Worm (Caenorhabditis elegans) whole organism, late embryonic: ENCODE measurements around the gene C02H6.3.

Source experiments
- C38D4.7 ChIP-seq: fragments of 200-800 bp; sonication (Bioruptor generic); optimal IDR thresholded peaks from 2 replicates; lab custom pipeline; 2018; ENCODE audit warnings: mild to moderate bottlenecking, missing genetic modification characterization, moderate library complexity, missing compliant biosample characterization
- F13H6.1 ChIP-seq: sonication (generic microtip); optimal IDR thresholded peaks from 2 replicates; lab custom pipeline; 2016; ENCODE audit warnings: missing genetic modification characterization, missing compliant biosample characterization
- K09A11.1 ChIP-seq: sonication (generic microtip); optimal IDR thresholded peaks from 2 replicates; lab custom pipeline; 2017; ENCODE audit warnings: antibody characterized with exemption, mild to moderate bottlenecking, missing genetic modification characterization, missing compliant biosample characterization; ENCODE audit not compliant: insufficient read depth
- T23F11.4 ChIP-seq: fragments of 200-800 bp; sonication (Bioruptor generic); optimal IDR thresholded peaks from 2 replicates; lab custom pipeline; 2018; ENCODE audit warnings: mild to moderate bottlenecking, missing genetic modification characterization, missing compliant biosample characterization
- ahr-1 ChIP-seq: sonication (generic microtip); optimal IDR thresholded peaks from 2 replicates; lab custom pipeline; 2016; ENCODE audit warnings: missing genetic modification characterization, missing compliant biosample characterization
- ama-1 ChIP-seq: fragments of 150-350 bp; optimal IDR thresholded peaks from 2 replicates; lab custom pipeline; 2014
- ceh-18 ChIP-seq: sonication (generic microtip); optimal IDR thresholded peaks from 2 replicates; lab custom pipeline; 2016; ENCODE audit warnings: missing genetic modification characterization, missing compliant biosample characterization
- ceh-22 ChIP-seq: sonication (generic microtip); optimal IDR thresholded peaks from 2 replicates; lab custom pipeline; 2017; ENCODE audit warnings: missing biosample characterization, missing genetic modification characterization
- ceh-30 ChIP-seq: fragments of 150-350 bp; optimal IDR thresholded peaks from 2 replicates; lab custom pipeline; 2014; ENCODE audit warnings: missing biosample characterization, missing genetic modification characterization
- ceh-31 ChIP-seq: sonication (generic microtip); optimal IDR thresholded peaks from 2 replicates; lab custom pipeline; 2016; ENCODE audit warnings: missing genetic modification characterization, missing compliant biosample characterization
- ceh-45 ChIP-seq: fragments of 200-800 bp; sonication (Bioruptor generic); IDR thresholded peaks from 2 replicates; pipeline ENCODE4 v1.3.6; 2022; ENCODE audit warnings: missing genetic modification reagents, missing genetic modification characterization, missing compliant biosample characterization
- ceh-48 ChIP-seq: sonication (generic microtip); optimal IDR thresholded peaks from 2 replicates; lab custom pipeline; 2016; ENCODE audit warnings: missing genetic modification characterization, inconsistent platforms, missing compliant biosample characterization
- ceh-9 ChIP-seq: sonication (generic microtip); optimal IDR thresholded peaks from 2 replicates; lab custom pipeline; 2016; ENCODE audit warnings: mild to moderate bottlenecking, missing genetic modification characterization, inconsistent platforms, missing compliant biosample characterization
- elt-4 ChIP-seq: sonication (generic microtip); optimal IDR thresholded peaks from 2 replicates; lab custom pipeline; 2016; ENCODE audit warnings: missing genetic modification characterization, missing compliant biosample characterization
- fkh-10 ChIP-seq: fragments of 150-350 bp; optimal IDR thresholded peaks from 2 replicates; lab custom pipeline; 2014; ENCODE audit warnings: missing biosample characterization, missing genetic modification reagents, missing genetic modification characterization
- fkh-6 ChIP-seq: sonication (generic microtip); optimal IDR thresholded peaks from 2 replicates; lab custom pipeline; 2016; ENCODE audit warnings: missing genetic modification characterization, missing compliant biosample characterization
- hlh-13 ChIP-seq: fragments of 200-800 bp; sonication (Bioruptor generic); optimal IDR thresholded peaks from 2 replicates; lab custom pipeline; 2018; ENCODE audit warnings: mild to moderate bottlenecking, missing genetic modification characterization, missing compliant biosample characterization
- hlh-15 ChIP-seq: sonication (generic microtip); optimal IDR thresholded peaks from 2 replicates; lab custom pipeline; 2016; ENCODE audit warnings: missing genetic modification characterization, missing compliant biosample characterization
- hlh-30 ChIP-seq: sonication (generic microtip); optimal IDR thresholded peaks from 2 replicates; lab custom pipeline; 2017; ENCODE audit warnings: antibody characterized with exemption, missing genetic modification characterization, missing compliant biosample characterization; ENCODE audit not compliant: insufficient read depth
- hlh-8 ChIP-seq: sonication (generic microtip); optimal IDR thresholded peaks from 2 replicates; lab custom pipeline; 2016; ENCODE audit warnings: missing genotype, missing genetic modification characterization, missing compliant biosample characterization
- lim-6 ChIP-seq: sonication (generic microtip); optimal IDR thresholded peaks from 2 replicates; lab custom pipeline; 2016; ENCODE audit warnings: missing genetic modification characterization, missing compliant biosample characterization
- nfya-1 ChIP-seq: sonication (generic microtip); optimal IDR thresholded peaks from 2 replicates; lab custom pipeline; 2017; ENCODE audit warnings: missing genetic modification characterization, mild to moderate bottlenecking, missing compliant biosample characterization, antibody characterized with exemption, moderate library complexity
- nhr-232 ChIP-seq: sonication (generic microtip); optimal IDR thresholded peaks from 2 replicates; lab custom pipeline; 2016; ENCODE audit warnings: missing genetic modification characterization, missing compliant biosample characterization
- pax-1 ChIP-seq: fragments of 150-350 bp; optimal IDR thresholded peaks from 2 replicates; lab custom pipeline; 2014; ENCODE audit warnings: missing biosample characterization, missing genetic modification characterization
- pha-4 ChIP-seq: fragments of 150-350 bp; optimal IDR thresholded peaks from 2 replicates; lab custom pipeline; 2018; ENCODE audit warnings: missing biosample characterization, missing genetic modification reagents, missing genetic modification characterization
- pqm-1 ChIP-seq: sonication (generic microtip); optimal IDR thresholded peaks from 2 replicates; lab custom pipeline; 2016; ENCODE audit warnings: missing genetic modification characterization, missing compliant biosample characterization
- sdc-2 ChIP-seq: sonication (generic microtip); optimal IDR thresholded peaks from 2 replicates; lab custom pipeline; 2016; ENCODE audit warnings: missing genotype, missing genetic modification characterization, missing compliant biosample characterization
- syd-9 ChIP-seq: sonication (generic microtip); optimal IDR thresholded peaks from 2 replicates; lab custom pipeline; 2016; ENCODE audit warnings: mild to moderate bottlenecking, missing genetic modification characterization, moderate library complexity, missing compliant biosample characterization
- tbx-7 ChIP-seq: sonication (generic microtip); optimal IDR thresholded peaks from 2 replicates; lab custom pipeline; 2016; ENCODE audit warnings: missing genotype, missing genetic modification characterization, missing compliant biosample characterization
- unc-42 ChIP-seq: sonication (generic microtip); optimal IDR thresholded peaks from 2 replicates; lab custom pipeline; 2016; ENCODE audit warnings: missing genotype, missing genetic modification characterization, missing compliant biosample characterization
- unc-55 ChIP-seq: sonication (generic microtip); optimal IDR thresholded peaks from 2 replicates; lab custom pipeline; 2017; ENCODE audit warnings: missing biosample characterization, missing genetic modification reagents, missing genetic modification characterization
- unc-86 ChIP-seq: sonication (generic microtip); optimal IDR thresholded peaks from 2 replicates; lab custom pipeline; 2016; ENCODE audit warnings: missing genetic modification characterization, missing compliant biosample characterization

C02H6.3 gene

DNA sequence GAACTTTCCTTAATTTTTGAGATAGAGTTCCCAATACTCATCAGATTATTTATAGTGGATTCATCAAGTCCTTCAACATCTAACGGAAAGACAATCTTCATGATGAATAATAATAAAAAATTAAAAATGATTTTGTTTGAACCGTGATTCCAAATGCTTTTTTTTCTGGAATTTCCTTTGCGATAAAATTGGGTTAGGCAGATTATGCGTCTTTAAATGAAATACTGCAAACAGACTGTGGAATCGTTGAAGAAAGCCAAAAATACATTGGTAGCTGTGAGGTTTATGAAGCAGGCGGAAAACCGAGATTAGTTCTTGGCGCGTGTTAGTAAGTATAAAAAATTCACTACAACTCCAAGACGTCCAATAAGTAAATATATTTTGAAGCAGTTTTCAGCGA is 38.9 kb upstream of the C02H6.3 start, which contains the start of gene srw-68:
TSS of gene srw-68 (minus strand) at position 101 of the 400 bp plus-strand sequence.
- no peak for TF ChIP-seq hlh-8 (tag; lab: Kevin White, UChicago)
- no peak for TF ChIP-seq pax-1 (tag; lab: Kevin White, UChicago)
- no peak for TF ChIP-seq fkh-6 (tag; lab: Kevin White, UChicago)
- no peak for TF ChIP-seq hlh-13
- TF ChIP-seq ceh-18 (tag; lab: Kevin White, UChicago) = no peak
- TF ChIP-seq sdc-2 (tag; lab: Kevin White, UChicago) = no peak
- no peak for TF ChIP-seq nfya-1 (tag; lab: Kevin White, UChicago)
- no peak for TF ChIP-seq tbx-7
- TF ChIP-seq unc-42 (tag; lab: Kevin White, UChicago) = no peak
- no peak for TF ChIP-seq K09A11.1 (tag; lab: Kevin White, UChicago)
- TF ChIP-seq unc-86 (tag; lab: Kevin White, UChicago) = no peak
- no peak for TF ChIP-seq elt-4 (tag; lab: Kevin White, UChicago)
- TF ChIP-seq unc-55 (GFP tag; lab: Kevin White, UChicago) = no peak
- TF ChIP-seq hlh-15 (tag; lab: Kevin White, UChicago) = no peak
- no peak for TF ChIP-seq ceh-30 (tag; lab: Kevin White, UChicago)

DNA sequence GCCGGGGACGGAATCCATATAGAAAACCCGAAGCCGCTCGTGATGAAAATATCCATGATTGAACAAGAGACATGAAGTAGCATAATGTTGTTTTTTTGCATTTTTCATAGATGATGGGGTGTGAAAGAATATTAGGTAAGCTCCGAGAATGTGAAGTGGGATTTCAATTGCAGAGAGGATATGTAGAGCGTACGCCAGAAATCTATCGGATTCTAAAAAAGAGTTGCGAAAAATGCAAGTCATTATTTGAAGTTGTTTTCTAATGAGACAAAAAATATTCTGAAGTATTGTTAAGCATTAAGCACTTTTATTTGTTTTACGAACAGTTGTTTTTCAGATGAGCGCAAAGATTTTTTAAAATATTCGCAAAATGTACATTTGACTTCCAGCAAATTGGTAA is 36.7 kb upstream of the C02H6.3 start, which contains the start of gene F18E3.10:
TSS of gene F18E3.10 (minus strand) at position 101 of the 400 bp plus-strand sequence.
- TF ChIP-seq elt-4 (tag; lab: Kevin White, UChicago) (no peak), ama-1 (no peak), ceh-45 (GFP tag; lab: Robert Waterston, UW) (no peak), ceh-48 (no peak), fkh-10 (GFP tag; lab: Kevin White, UChicago) (no peak), ceh-9 (no peak), hlh-15 (tag; lab: Kevin White, UChicago) (no peak), nfya-1 (tag; lab: Kevin White, UChicago) (no peak), nhr-232 (tag; lab: Kevin White, UChicago) (no peak), pqm-1 (tag; lab: Kevin White, UChicago) (no peak), ahr-1 (tag; lab: Kevin White, UChicago) (no peak), C38D4.7 (GFP tag; lab: Kevin White, UChicago) (no peak), lim-6 (tag; lab: Kevin White, UChicago) (no peak), ceh-22 (no peak), hlh-8 (tag; lab: Kevin White, UChicago) (no peak), unc-86 (tag; lab: Kevin White, UChicago) (no peak)

DNA sequence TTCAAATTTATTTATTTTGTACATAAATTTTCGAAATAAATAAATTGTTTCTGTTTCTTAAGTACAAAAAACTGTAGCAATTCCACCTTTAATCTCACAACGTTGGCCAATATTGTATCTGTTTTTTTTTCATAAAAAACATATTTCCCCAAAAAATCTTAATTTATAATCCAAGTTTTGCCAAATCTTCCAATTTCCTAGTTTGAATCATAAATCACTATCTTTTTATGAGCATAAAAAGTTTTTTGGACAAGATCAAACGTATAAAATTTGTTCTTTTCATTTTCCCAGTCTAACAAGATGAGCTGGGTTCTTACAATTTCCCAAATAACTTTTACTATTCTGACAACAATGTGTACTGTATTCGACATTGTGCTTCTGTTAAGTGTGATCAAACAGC is 32.5 kb upstream of the C02H6.3 start, which contains the start of gene srxa-4:
TSS of gene srxa-4 (plus strand) at position 301 of the 400 bp plus-strand sequence.
- TF ChIP-seq syd-9 (tag; lab: Kevin White, UChicago) (no peak), ceh-45 (GFP tag; lab: Robert Waterston, UW) (no peak)

DNA sequence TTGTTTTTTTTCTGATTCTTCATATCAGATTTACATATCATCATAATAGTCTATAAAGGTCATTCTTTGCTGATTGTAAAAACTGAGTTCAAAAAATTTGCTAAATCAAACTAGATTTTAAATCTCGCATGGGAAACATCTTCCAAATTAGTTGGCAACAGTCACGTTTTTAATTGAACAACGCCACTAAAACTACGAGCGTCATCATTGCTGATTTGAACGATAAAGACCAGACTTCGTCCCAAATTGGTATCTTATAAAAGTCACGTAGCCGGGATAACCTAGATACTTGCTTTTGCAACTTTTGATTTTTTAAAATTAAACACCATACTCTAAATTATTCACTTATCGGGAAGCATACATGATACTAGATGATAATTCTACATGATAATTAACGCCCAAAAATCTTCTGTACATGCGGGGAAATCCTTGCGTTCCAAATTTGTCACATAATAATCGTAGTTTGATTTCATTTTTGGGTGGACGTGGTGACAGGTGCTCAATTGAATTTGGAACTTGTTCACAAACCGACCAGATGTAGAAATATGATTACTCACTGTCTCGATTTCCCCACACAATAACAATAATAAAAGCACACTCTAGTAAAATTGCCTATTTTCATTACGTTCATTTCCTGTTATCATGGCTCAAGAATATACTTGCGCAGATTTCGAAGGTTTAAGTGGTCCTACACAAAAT is 29.5 kb upstream of the C02H6.3 start, which contains the start of gene srw-67:
TSS of gene srw-67 (plus strand) at position 643 of the 699 bp plus-strand sequence.
- no peak for TF ChIP-seq pha-4 (tag; lab: Kevin White, UChicago)
- no peak for TF ChIP-seq hlh-30 (tag; lab: Kevin White, UChicago)
- TF ChIP-seq hlh-8 (tag; lab: Kevin White, UChicago) = no peak
- TF ChIP-seq syd-9 (tag; lab: Kevin White, UChicago) = no peak
- TF ChIP-seq hlh-13 = no peak
- TF ChIP-seq T23F11.4 (GFP tag; lab: Kevin White, UChicago) = no peak
- TF ChIP-seq lim-6 (tag; lab: Kevin White, UChicago) = no peak
- TF ChIP-seq F13H6.1 (tag; lab: Kevin White, UChicago) = no peak
- no peak for TF ChIP-seq fkh-6 (tag; lab: Kevin White, UChicago)
- TF ChIP-seq K09A11.1 (tag; lab: Kevin White, UChicago) = no peak
- no peak for TF ChIP-seq ceh-31 (tag; lab: Kevin White, UChicago)
